Fruit fly (Drosophila melanogaster) whole organism, embryonic: ENCODE results near the gene gammaCOP.

Source experiments
- Ada2b ChIP-seq: fragments of 200-800 bp; sonication (Bioruptor generic); IDR thresholded peaks from 2 replicates; pipeline ENCODE4 v1.3.6; 2022; ENCODE audit warnings: missing biosample characterization, missing genetic modification characterization
- Aef1 ChIP-seq: fragments of 200-800 bp; sonication (Bioruptor generic); IDR thresholded peaks from 3 replicates; pipeline ENCODE4 v1.3.6; 2022; ENCODE audit warnings: missing biosample characterization, missing genetic modification characterization
- Atf-2 ChIP-seq: fragments of 200-800 bp; sonication (Bioruptor generic); optimal IDR thresholded peaks from 2 replicates; lab custom pipeline; 2016; ENCODE audit warnings: missing biosample characterization, missing genetic modification characterization
- CG10267 ChIP-seq: fragments of 200-800 bp; sonication (Bioruptor generic); optimal IDR thresholded peaks from 2 replicates; lab custom pipeline; 2018; ENCODE audit warnings: missing biosample characterization, mild to moderate bottlenecking, missing genetic modification characterization, moderate library complexity
- CG10654 ChIP-seq: fragments of 200-800 bp; sonication (Bioruptor generic); optimal IDR thresholded peaks from 2 replicates; lab custom pipeline; 2016; ENCODE audit warnings: missing biosample characterization, missing genetic modification characterization
- CG10979 ChIP-seq: fragments of 200-800 bp; sonication (Bioruptor generic); optimal IDR thresholded peaks from 2 replicates; lab custom pipeline; 2018; ENCODE audit warnings: missing biosample characterization, mild to moderate bottlenecking, missing genetic modification characterization, moderate library complexity
- CG12155 ChIP-seq: fragments of 200-800 bp; sonication (Bioruptor generic); optimal IDR thresholded peaks from 3 replicates; lab custom pipeline; 2016; ENCODE audit warnings: missing biosample characterization, missing genetic modification characterization
- CG12299 ChIP-seq: fragments of 200-800 bp; sonication (Bioruptor generic); optimal IDR thresholded peaks from 2 replicates; lab custom pipeline; 2018; ENCODE audit warnings: missing biosample characterization, mild to moderate bottlenecking, missing genetic modification characterization
- CG12769 ChIP-seq: fragments of 200-800 bp; sonication (Bioruptor generic); optimal IDR thresholded peaks from 2 replicates; lab custom pipeline; 2019; ENCODE audit warnings: missing biosample characterization, mild to moderate bottlenecking, missing genetic modification characterization, moderate library complexity
- CG13287 ChIP-seq: fragments of 200-800 bp; sonication (Bioruptor generic); IDR thresholded peaks from 2 replicates; pipeline ENCODE4 v1.3.6; 2022; ENCODE audit warnings: missing biosample characterization, missing genetic modification characterization; ENCODE audit not compliant: partially characterized antibody
- CG14860 ChIP-seq: fragments of 200-800 bp; sonication (Bioruptor generic); IDR thresholded peaks from 3 replicates; pipeline ENCODE4 v1.3.6; 2022; ENCODE audit warnings: missing biosample characterization, missing genetic modification characterization; ENCODE audit not compliant: partially characterized antibody
- CG15269 ChIP-seq: fragments of 200-800 bp; sonication (Bioruptor generic); optimal IDR thresholded peaks from 2 replicates; lab custom pipeline; 2018; ENCODE audit warnings: missing biosample characterization, mild to moderate bottlenecking, missing genetic modification characterization, moderate library complexity
- CG1647 ChIP-seq: fragments of 200-800 bp; sonication (Bioruptor generic); optimal IDR thresholded peaks from 3 replicates; lab custom pipeline; 2016; ENCODE audit warnings: missing biosample characterization, missing genetic modification characterization
- CG17328 ChIP-seq: fragments of 200-800 bp; sonication (Bioruptor generic); IDR thresholded peaks from 2 replicates; pipeline ENCODE4 v1.3.6; 2022; ENCODE audit warnings: missing biosample characterization, missing genetic modification characterization
- CG32532 ChIP-seq: fragments of 200-800 bp; sonication (Bioruptor generic); IDR thresholded peaks from 2 replicates; pipeline ENCODE4 v1.3.6; 2022; ENCODE audit warnings: missing biosample characterization, missing genetic modification characterization
- CG32767 ChIP-seq: fragments of 200-800 bp; sonication (Bioruptor generic); IDR thresholded peaks from 2 replicates; pipeline ENCODE4 v1.3.6; 2022; ENCODE audit warnings: missing biosample characterization, missing genetic modification characterization
- CG3407 ChIP-seq: fragments of 200-800 bp; sonication (Bioruptor generic); optimal IDR thresholded peaks from 2 replicates; lab custom pipeline; 2018; ENCODE audit warnings: missing biosample characterization, mild to moderate bottlenecking, missing genetic modification characterization
- CG4282 ChIP-seq: fragments of 200-800 bp; sonication (Bioruptor generic); optimal IDR thresholded peaks from 2 replicates; lab custom pipeline; 2016; ENCODE audit warnings: missing biosample characterization, missing genetic modification characterization
- CG4328 ChIP-seq: fragments of 200-800 bp; sonication (Bioruptor generic); optimal IDR thresholded peaks from 3 replicates; lab custom pipeline; 2017; ENCODE audit warnings: missing biosample characterization, missing genetic modification reagents, missing genetic modification characterization
- CG4730 ChIP-seq: fragments of 200-800 bp; sonication (Bioruptor generic); IDR thresholded peaks from 2 replicates; pipeline ENCODE4 v1.3.6; 2022; ENCODE audit warnings: missing biosample characterization, missing genetic modification characterization
- CG7963 ChIP-seq: fragments of 200-800 bp; sonication (Bioruptor generic); IDR thresholded peaks from 3 replicates; pipeline ENCODE4 v1.3.6; 2022; ENCODE audit warnings: missing biosample characterization, missing genetic modification characterization; ENCODE audit not compliant: partially characterized antibody
- CG8290 ChIP-seq, 3 experiments: fragments of 200-800 bp; sonication (Bioruptor generic); optimal IDR thresholded peaks; 2 replicates each; lab custom pipeline; 2016 to 2019; ENCODE audit warnings: missing biosample characterization in 3 of 3, missing genetic modification characterization in 3 of 3, mild to moderate bottlenecking in 2 of 3, moderate library complexity in 1 of 3
- CG8924 ChIP-seq: fragments of 200-800 bp; optimal IDR thresholded peaks from 3 replicates; lab custom pipeline; 2019; ENCODE audit warnings: missing biosample characterization, mild to moderate bottlenecking, missing genetic modification characterization, moderate library complexity
- Dll ChIP-seq: fragments of 200-800 bp; sonication (Bioruptor generic); IDR thresholded peaks from 4 replicates; pipeline ENCODE4 v1.3.6; 2022; ENCODE audit warnings: missing biosample characterization, missing genetic modification characterization; ENCODE audit not compliant: partially characterized antibody
- Hey ChIP-seq: fragments of 200-800 bp; sonication (Bioruptor generic); optimal IDR thresholded peaks from 3 replicates; lab custom pipeline; 2018; ENCODE audit warnings: missing biosample characterization, mild to moderate bottlenecking, missing genetic modification characterization
- Hmr ChIP-seq: fragments of 200-800 bp; sonication (Bioruptor generic); optimal IDR thresholded peaks from 3 replicates; lab custom pipeline; 2017; ENCODE audit warnings: mild to moderate bottlenecking, missing biosample characterization, missing genetic modification reagents, missing genetic modification characterization
- Hr51 ChIP-seq, 2 experiments: fragments of 200-800 bp; sonication (Bioruptor generic); optimal IDR thresholded peaks; 2 replicates in 1 of 2; 3 replicates in 1 of 2; lab custom pipeline; 2016 to 2018; ENCODE audit warnings: missing biosample characterization in 2 of 2, missing genetic modification characterization in 2 of 2, mild to moderate bottlenecking in 1 of 2, moderate library complexity in 1 of 2
- Nf-YA ChIP-seq: fragments of 200-800 bp; sonication (Bioruptor generic); IDR thresholded peaks from 2 replicates; pipeline ENCODE4 v1.3.6; 2022; ENCODE audit warnings: missing biosample characterization, missing genetic modification characterization
- Nf-YC ChIP-seq: fragments of 200-800 bp; optimal IDR thresholded peaks from 3 replicates; lab custom pipeline; 2019; ENCODE audit warnings: missing biosample characterization, mild to moderate bottlenecking, missing genetic modification characterization, moderate library complexity
- Xbp1 ChIP-seq: fragments of 200-800 bp; sonication (Bioruptor generic); optimal IDR thresholded peaks from 3 replicates; lab custom pipeline; 2016; ENCODE audit warnings: missing biosample characterization, mild to moderate bottlenecking, missing genetic modification characterization
- al ChIP-seq: fragments of 200-800 bp; sonication (Bioruptor generic); IDR thresholded peaks from 2 replicates; pipeline ENCODE4 v1.3.6; 2022; ENCODE audit warnings: missing biosample characterization, missing genetic modification characterization
- ap ChIP-seq: fragments of 200-800 bp; sonication (Bioruptor generic); IDR thresholded peaks from 2 replicates; pipeline ENCODE4 v1.3.6; 2022; ENCODE audit warnings: missing biosample characterization, missing genetic modification characterization
- bab2 ChIP-seq: fragments of 200-800 bp; sonication (Bioruptor generic); optimal IDR thresholded peaks from 2 replicates; lab custom pipeline; 2016; ENCODE audit warnings: missing biosample characterization, missing genetic modification characterization
- cg ChIP-seq: fragments of 200-800 bp; sonication (Bioruptor generic); optimal IDR thresholded peaks from 3 replicates; lab custom pipeline; 2019; ENCODE audit warnings: missing biosample characterization, mild to moderate bottlenecking, missing genetic modification characterization, moderate library complexity
- chn ChIP-seq: fragments of 200-800 bp; sonication (Bioruptor generic); optimal IDR thresholded peaks from 2 replicates; lab custom pipeline; 2016; ENCODE audit warnings: missing biosample characterization, missing genetic modification characterization
- crol ChIP-seq: fragments of 200-800 bp; sonication (Bioruptor generic); IDR thresholded peaks from 2 replicates; pipeline ENCODE4 v1.3.6; 2022; ENCODE audit warnings: missing biosample characterization, missing genetic modification characterization
- ftz-f1 ChIP-seq: fragments of 200-800 bp; sonication (Bioruptor generic); optimal IDR thresholded peaks from 2 replicates; lab custom pipeline; 2016; ENCODE audit warnings: missing biosample characterization, missing genetic modification characterization
- fu2 ChIP-seq: fragments of 200-800 bp; sonication (Bioruptor generic); optimal IDR thresholded peaks from 2 replicates; lab custom pipeline; 2016; ENCODE audit warnings: missing biosample characterization, missing genetic modification characterization
- grau ChIP-seq: fragments of 200-800 bp; optimal IDR thresholded peaks from 3 replicates; lab custom pipeline; 2019; ENCODE audit warnings: missing biosample characterization, mild to moderate bottlenecking, missing genetic modification characterization, moderate library complexity
- grn ChIP-seq: fragments of 200-800 bp; sonication (Bioruptor generic); optimal IDR thresholded peaks from 3 replicates; lab custom pipeline; 2017; ENCODE audit warnings: missing biosample characterization, missing genetic modification characterization
- nmo ChIP-seq: fragments of 200-800 bp; sonication (Bioruptor generic); optimal IDR thresholded peaks from 2 replicates; lab custom pipeline; 2018; ENCODE audit warnings: missing biosample characterization, mild to moderate bottlenecking, missing genetic modification characterization, moderate library complexity
- nom ChIP-seq: fragments of 200-800 bp; sonication (Bioruptor generic); optimal IDR thresholded peaks from 2 replicates; lab custom pipeline; 2017; ENCODE audit warnings: missing biosample characterization, missing genetic modification characterization, mild to moderate bottlenecking, moderate library complexity, missing genetic modification reagents
- otp ChIP-seq: fragments of 200-800 bp; sonication (Bioruptor generic); IDR thresholded peaks from 3 replicates; pipeline ENCODE4, ENCODE4 v1.3.6; 2022; ENCODE audit warnings: missing biosample characterization, missing genetic modification characterization
- pb ChIP-seq: fragments of 200-800 bp; sonication (Bioruptor generic); optimal IDR thresholded peaks from 3 replicates; lab custom pipeline; 2016; ENCODE audit warnings: missing biosample characterization, missing genetic modification characterization
- sd ChIP-seq: fragments of 200-800 bp; sonication (Bioruptor generic); optimal IDR thresholded peaks from 3 replicates; lab custom pipeline; 2018; ENCODE audit warnings: missing biosample characterization, mild to moderate bottlenecking, missing genetic modification characterization, moderate library complexity
- sens ChIP-seq: fragments of 200-800 bp; sonication (Bioruptor generic); peaks from one replicate; lab custom pipeline; 2016; ENCODE audit warnings: missing biosample characterization, missing genetic modification characterization
- sqz ChIP-seq: fragments of 200-800 bp; sonication (Bioruptor generic); optimal IDR thresholded peaks from 3 replicates; lab custom pipeline; 2018; ENCODE audit warnings: missing biosample characterization, mild to moderate bottlenecking, missing genetic modification characterization
- trem ChIP-seq: fragments of 200-800 bp; optimal IDR thresholded peaks from 3 replicates; lab custom pipeline; 2019; ENCODE audit warnings: missing biosample characterization, mild to moderate bottlenecking, missing genetic modification characterization, moderate library complexity
- usp ChIP-seq: fragments of >200 bp; optimal IDR thresholded peaks from 2 replicates; lab custom pipeline; 2017; ENCODE audit warnings: missing biosample characterization, missing genetic modification characterization

The gammaCOP gene

dm6 chr3R:31599538-31600313 lies 27.8 kb downstream of the gammaCOP start (continued):
- TF ChIP-seq cg (GFP tag; lab: Kevin White, UChicago) = peak; percentile 22
- TF ChIP-seq Aef1 = peak; percentile 15; the same call in 1 of the 3 replicates
- 0 out of 2 replicates have a peak, but pooled peaks have one; percentile 16 for TF ChIP-seq CG13287
- TF ChIP-seq CG17328 = no peak
- TF ChIP-seq CG32532 (GFP tag; lab: Robert Waterston, UW) = 0 out of 2 replicates have a peak, but pooled peaks have one; percentile 10

DNA sequence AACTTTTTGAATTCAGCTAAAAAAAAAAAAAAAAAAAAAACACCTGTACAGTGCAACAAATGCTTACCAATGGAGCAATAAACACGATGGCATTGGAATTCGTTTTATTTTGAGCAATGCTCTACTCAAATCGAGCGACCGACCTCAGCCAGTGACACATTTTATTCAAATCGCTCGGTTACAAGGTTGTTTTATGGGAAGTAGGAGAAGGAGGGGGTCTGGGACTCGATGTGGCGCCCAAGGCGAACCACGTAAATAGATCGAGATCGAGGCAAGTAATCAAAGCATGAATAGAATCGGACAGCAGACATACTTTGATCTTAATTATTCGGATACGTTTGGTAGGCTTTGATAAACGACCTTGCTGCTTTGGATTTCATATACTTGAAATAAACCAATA lies 31.3 kb downstream of the gammaCOP start:
- TF ChIP-seq chn (no peak), CG14860 (GFP tag; lab: Robert Waterston, UW) (no peak), ap (GFP tag; lab: Robert Waterston, UW) (no peak), al (no peak), sd (tag; lab: Kevin White, UChicago) (peak; percentile 58), Atf-2 (GFP tag; lab: Kevin White, UChicago) (no peak), CG10979 (tag; lab: Kevin White, UChicago) (no peak), grn (no peak), CG15269 (tag; lab: Kevin White, UChicago) (no peak), CG8290 (GFP tag; optimal IDR thresholded peaks at IDR 0.05; lab: Kevin White, UChicago) (no peak), CG8290 (tag; optimal IDR thresholded peaks at IDR 0.05; lab: Kevin White, UChicago) (no peak), CG8924 (tag; lab: Kevin White, UChicago) (no peak), nom (no peak), sens (GFP tag; lab: Kevin White, UChicago) (peak; percentile 60), Xbp1 (GFP tag; lab: Kevin White, UChicago) (no peak), ftz-f1 (GFP tag; lab: Kevin White, UChicago) (peak; percentile 92), CG7963 (no peak), CG4730 (no peak), Hr51 (GFP tag; optimal IDR thresholded peaks at IDR 0.05; lab: Kevin White, UChicago) (no peak), otp (no peak), CG4328 (GFP tag; lab: Kevin White, UChicago) (no peak), CG32767 (GFP tag; lab: Robert Waterston, UW) (no peak), CG12769 (tag; lab: Kevin White, UChicago) (peak; percentile 91), grau (tag; lab: Kevin White, UChicago) (no peak), CG4282 (no peak), Nf-YA (GFP tag; lab: Robert Waterston, UW) (no peak), CG10654 (no peak), trem (tag; lab: Kevin White, UChicago) (no peak), Dll (GFP tag; lab: Robert Waterston, UW) (no peak)

DNA sequence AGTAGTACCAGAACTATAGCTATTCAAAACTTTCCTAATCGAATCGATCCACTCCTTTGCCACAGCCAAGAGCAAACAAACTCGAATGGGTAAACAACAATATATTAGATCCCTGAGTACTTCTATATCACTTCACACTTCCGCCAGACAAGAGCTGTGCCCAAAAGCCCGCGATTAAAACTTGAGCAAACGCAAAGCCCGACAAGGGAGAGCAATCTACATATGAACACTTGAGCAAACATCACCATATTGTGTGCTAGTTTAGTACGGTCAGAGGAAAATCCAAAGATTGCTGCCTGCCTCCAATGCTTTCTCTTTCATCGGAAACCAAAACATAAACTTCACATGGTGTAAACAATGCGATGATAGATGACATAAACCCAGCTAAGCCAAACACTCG lies 31.7 kb downstream of the gammaCOP start:
- TF ChIP-seq bab2 (no peak), Nf-YC (tag; lab: Kevin White, UChicago) (peak; percentile 3), Hey (tag; lab: Kevin White, UChicago) (peak; percentile 34), crol (no peak), Ada2b (GFP tag; lab: Robert Waterston, UW) (no peak), CG12155 (GFP tag; lab: Kevin White, UChicago) (no peak), sqz (no peak), CG12299 (no peak), Hmr (GFP tag; lab: Kevin White, UChicago) (peak; percentile 33), CG3407 (GFP tag; lab: Kevin White, UChicago) (no peak), pb (GFP tag; lab: Kevin White, UChicago) (no peak), nmo (GFP tag; lab: Kevin White, UChicago) (no peak), usp (GFP tag; lab: Kevin White, UChicago) (no peak), fu2 (GFP tag; lab: Kevin White, UChicago) (no peak), CG1647 (no peak), CG10267 (tag; lab: Kevin White, UChicago) (no peak), cg (GFP tag; lab: Kevin White, UChicago) (no peak), CG8290 (GFP tag; optimal IDR thresholded peaks at IDR 0.05; lab: Kevin White, UChicago) (no peak), CG8290 (tag; optimal IDR thresholded peaks at IDR 0.05; lab: Kevin White, UChicago) (peak in 1 of 2 experiments; percentile 31)
